Worm (Caenorhabditis elegans) whole organism, L3 larva: ENCODE results near the gene ZK105.3.

Experiments
- ceh-28 ChIP-seq: fragments of 150-350 bp; optimal IDR thresholded peaks from 2 replicates; lab custom pipeline; 2014; ENCODE audit warnings: missing biosample characterization, missing genetic modification reagents, missing genetic modification characterization
- ceh-9 ChIP-seq: sonication (generic microtip); optimal IDR thresholded peaks from 2 replicates; lab custom pipeline; 2018; ENCODE audit warnings: missing biosample characterization, missing genetic modification characterization
- daf-12 ChIP-seq: fragments of 150-350 bp; optimal IDR thresholded peaks from 2 replicates; lab custom pipeline; 2014; ENCODE audit warnings: missing biosample characterization, missing genetic modification reagents, missing genetic modification characterization
- egl-27 ChIP-seq: sonication (generic microtip); optimal IDR thresholded peaks from 4 replicates; lab custom pipeline; 2017; ENCODE audit warnings: missing biosample characterization, missing genetic modification reagents, missing genetic modification characterization
- fkh-10 ChIP-seq: sonication (generic microtip); optimal IDR thresholded peaks from 2 replicates; lab custom pipeline; 2017; ENCODE audit warnings: missing biosample characterization, missing genetic modification reagents, missing genetic modification characterization
- lin-39 ChIP-seq: fragments of 150-350 bp; optimal IDR thresholded peaks from 2 replicates; lab custom pipeline; 2018; ENCODE audit warnings: missing biosample characterization, missing genetic modification reagents, missing genetic modification characterization
- nhr-11 ChIP-seq: fragments of 150-350 bp; optimal IDR thresholded peaks from 2 replicates; lab custom pipeline; 2014; ENCODE audit warnings: missing biosample characterization, missing genetic modification characterization
- nhr-12 ChIP-seq: fragments of 150-350 bp; optimal IDR thresholded peaks from 2 replicates; lab custom pipeline; 2014; ENCODE audit warnings: missing biosample characterization, missing genetic modification characterization
- tbx-2 ChIP-seq: sonication (generic microtip); optimal IDR thresholded peaks from 2 replicates; lab custom pipeline; 2016; ENCODE audit warnings: mild to moderate bottlenecking, missing genetic modification characterization, missing compliant biosample characterization

- no peak for TF ChIP-seq tbx-2 (tag; lab: Kevin White, UChicago)
- TF ChIP-seq fkh-10 (GFP tag; lab: Kevin White, UChicago), result no peak
- TF ChIP-seq ceh-9 (tag; lab: Kevin White, UChicago), result no peak
- no peak for TF ChIP-seq ceh-28
- no peak for TF ChIP-seq nhr-11 (tag; lab: Kevin White, UChicago)
- TF ChIP-seq egl-27 (tag; lab: Kevin White, UChicago), result no peak
- TF ChIP-seq lin-39 (tag; lab: Kevin White, UChicago), result no peak
- TF ChIP-seq nhr-12 (tag; lab: Kevin White, UChicago), result no peak
- no peak for TF ChIP-seq daf-12 (tag; lab: Kevin White, UChicago)
These were observed 45.2 kb upstream of the ZK105.3 start, which contains the start of gene srh-234 for ce11 chrV:7651757-7652156.
